Fruit fly (Drosophila melanogaster) whole organism, wandering third instar larva: ENCODE measurements around the gene beat-Ia.

ENCODE experiments used
- Abd-B ChIP-seq: fragments of >200 bp; optimal IDR thresholded peaks from 2 replicates; lab custom pipeline; 2017; ENCODE audit warnings: missing biosample characterization, missing genetic modification characterization
- CG32264 ChIP-seq: fragments of 200-800 bp; sonication (Bioruptor generic); optimal IDR thresholded peaks from 2 replicates; lab custom pipeline; 2016; ENCODE audit warnings: missing biosample characterization, missing genetic modification characterization
- CG9705 ChIP-seq: fragments of 200-800 bp; sonication (Bioruptor generic); optimal IDR thresholded peaks from 2 replicates; lab custom pipeline; 2018; ENCODE audit warnings: missing biosample characterization, mild to moderate bottlenecking, missing genetic modification characterization
- CrebA ChIP-seq: fragments of 200-800 bp; sonication (Bioruptor generic); optimal IDR thresholded peaks from 2 replicates; lab custom pipeline; 2016; ENCODE audit warnings: missing biosample characterization, mild to moderate bottlenecking, missing genetic modification characterization, borderline replicate concordance
- Dfd ChIP-seq: fragments of >200 bp; optimal IDR thresholded peaks from 2 replicates; lab custom pipeline; 2017; ENCODE audit warnings: missing biosample characterization, missing genetic modification characterization
- Dif ChIP-seq: fragments of 200-275, 200-300 bp; sonication (Bioruptor generic); optimal IDR thresholded peaks from 2 replicates; lab custom pipeline; 2018; ENCODE audit warnings: missing biosample characterization, missing genetic modification characterization; ENCODE audit not compliant: partially characterized antibody
- GATAd ChIP-seq: sonication (Bioruptor generic); optimal IDR thresholded peaks from 2 replicates; lab custom pipeline; 2016; ENCODE audit warnings: missing biosample characterization, missing genetic modification characterization
- Hnf4 ChIP-seq: fragments of 200-800 bp; sonication (Bioruptor generic); optimal IDR thresholded peaks from 2 replicates; lab custom pipeline; 2016; ENCODE audit warnings: missing biosample characterization, mild to moderate bottlenecking, missing genetic modification characterization
- Hr78 ChIP-seq: fragments of >200 bp; optimal IDR thresholded peaks from 2 replicates; lab custom pipeline; 2017; ENCODE audit warnings: missing biosample characterization, missing genetic modification characterization
- Hr83 ChIP-seq: fragments of 200-300 bp; sonication (Bioruptor generic); optimal IDR thresholded peaks from 2 replicates; lab custom pipeline; 2016; ENCODE audit warnings: missing biosample characterization, mild to moderate bottlenecking, missing genetic modification characterization, moderate library complexity; ENCODE audit not compliant: poor library complexity, severe bottlenecking
- Mio ChIP-seq: sonication (Bioruptor generic); optimal IDR thresholded peaks from 2 replicates; lab custom pipeline; 2016; ENCODE audit warnings: missing biosample characterization, missing genetic modification characterization
- Myc ChIP-seq: fragments of >200 bp; optimal IDR thresholded peaks from 2 replicates; lab custom pipeline; 2017
- N ChIP-seq: fragments of >200 bp; optimal IDR thresholded peaks from 2 replicates; lab custom pipeline; 2018; ENCODE audit warnings: missing biosample characterization, missing external identifiers, missing genetic modification characterization
- OdsH ChIP-seq: fragments of 200-800 bp; sonication (Bioruptor generic); optimal IDR thresholded peaks from 2 replicates; lab custom pipeline; 2016; ENCODE audit warnings: missing biosample characterization, mild to moderate bottlenecking, missing genetic modification characterization
- Rel ChIP-seq, 2 experiments: fragments of 200-800 bp; sonication (Bioruptor generic) in 1 of 2; optimal IDR thresholded peaks; 2 replicates in 1 of 2; 3 replicates in 1 of 2; lab custom pipeline; 2016 to 2019; ENCODE audit warnings: mild to moderate bottlenecking in 2 of 2, missing biosample characterization in 2 of 2, missing genetic modification characterization in 2 of 2, moderate library complexity in 1 of 2
- Sp1 ChIP-seq: fragments of 200-800 bp; sonication (Bioruptor generic); optimal IDR thresholded peaks from 3 replicates; lab custom pipeline; 2019; ENCODE audit warnings: missing biosample characterization, mild to moderate bottlenecking, missing genetic modification characterization, moderate library complexity
- Vsx2 ChIP-seq: fragments of 200-300, 225-300 bp; sonication (Bioruptor generic); optimal IDR thresholded peaks from 2 replicates; lab custom pipeline; 2018; ENCODE audit warnings: missing biosample characterization, missing genetic modification characterization; ENCODE audit not compliant: partially characterized antibody
- br ChIP-seq: fragments of 200-800 bp; sonication (Bioruptor generic); optimal IDR thresholded peaks from 2 replicates; lab custom pipeline; 2016; ENCODE audit warnings: missing biosample characterization, missing genetic modification characterization
- brk ChIP-seq: fragments of 200-800 bp; sonication (Bioruptor generic); optimal IDR thresholded peaks from 2 replicates; lab custom pipeline; 2016; ENCODE audit warnings: missing biosample characterization, mild to moderate bottlenecking, missing genetic modification characterization
- dsf ChIP-seq: sonication (Bioruptor generic); optimal IDR thresholded peaks from 2 replicates; lab custom pipeline; 2016; ENCODE audit warnings: missing biosample characterization, missing genetic modification characterization, borderline replicate concordance
- foxo ChIP-seq, 2 experiments: fragments of 200-800 bp; sonication (Bioruptor generic); optimal IDR thresholded peaks; 2 replicates in 1 of 2; 3 replicates in 1 of 2; lab custom pipeline; 2016 to 2017; ENCODE audit warnings: missing biosample characterization in 2 of 2, missing genetic modification characterization in 2 of 2
- fru ChIP-seq: fragments of 200-800 bp; sonication (Bioruptor generic); optimal IDR thresholded peaks from 3 replicates; lab custom pipeline; 2016; ENCODE audit warnings: missing biosample characterization, mild to moderate bottlenecking, missing genetic modification characterization
- h ChIP-seq: fragments of 200-800 bp; sonication (Bioruptor generic); optimal IDR thresholded peaks from 3 replicates; lab custom pipeline; 2016; ENCODE audit warnings: missing biosample characterization, mild to moderate bottlenecking, missing genetic modification characterization
- jim ChIP-seq: fragments of 175-275, 200-325 bp; sonication (Bioruptor generic); optimal IDR thresholded peaks from 2 replicates; lab custom pipeline; 2016; ENCODE audit warnings: missing biosample characterization, mild to moderate bottlenecking, missing genetic modification characterization
- lola ChIP-seq: fragments of >200 bp; optimal IDR thresholded peaks from 2 replicates; lab custom pipeline; 2017; ENCODE audit warnings: missing biosample characterization, missing genetic modification characterization
- pan ChIP-seq: fragments of >200 bp; optimal IDR thresholded peaks from 2 replicates; lab custom pipeline; 2017
- psq ChIP-seq: fragments of 200-800 bp; sonication (Bioruptor generic); optimal IDR thresholded peaks from 3 replicates; lab custom pipeline; 2017; ENCODE audit warnings: missing biosample characterization, mild to moderate bottlenecking, missing genetic modification characterization, moderate library complexity
- rgr ChIP-seq: fragments of 200-800 bp; sonication (Bioruptor generic); optimal IDR thresholded peaks from 3 replicates; lab custom pipeline; 2016; ENCODE audit warnings: missing biosample characterization, mild to moderate bottlenecking, missing genetic modification characterization
- sage ChIP-seq: fragments of 200-800 bp; sonication (Bioruptor generic); optimal IDR thresholded peaks from 2 replicates; lab custom pipeline; 2016; ENCODE audit warnings: missing biosample characterization, mild to moderate bottlenecking, missing genetic modification characterization
- tai ChIP-seq: sonication (Bioruptor generic); optimal IDR thresholded peaks from 2 replicates; lab custom pipeline; 2016; ENCODE audit warnings: missing biosample characterization, missing genetic modification characterization
- usp ChIP-seq: fragments of >200 bp; optimal IDR thresholded peaks from 2 replicates; lab custom pipeline; 2017; ENCODE audit warnings: missing biosample characterization, missing genetic modification characterization
- woc ChIP-seq: sonication (Bioruptor generic); optimal IDR thresholded peaks from 2 replicates; lab custom pipeline; 2016; ENCODE audit warnings: missing biosample characterization, mild to moderate bottlenecking, missing genetic modification characterization

Gene beat-Ia

DNA sequence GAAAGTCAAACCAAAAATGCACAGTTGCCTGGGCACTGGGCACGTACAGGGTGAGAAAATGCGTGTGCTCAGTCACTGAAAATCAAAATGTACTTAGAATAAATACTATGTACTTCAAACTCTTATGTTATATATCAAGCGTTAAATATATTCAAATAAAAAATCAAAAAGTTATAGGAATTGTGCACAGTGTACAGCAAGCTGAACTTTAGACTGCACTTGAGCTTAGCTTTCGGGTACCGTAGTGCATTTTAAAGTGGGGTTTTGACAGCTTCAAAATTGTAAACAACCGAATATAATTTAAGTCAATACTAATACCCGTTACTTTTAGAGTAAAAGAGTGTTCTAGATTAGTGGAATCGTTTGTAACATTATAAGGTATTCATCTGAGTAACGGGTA, 9.5 kb upstream of the beat-Ia start:
- TF ChIP-seq Mio (GFP tag; lab: Kevin White, UChicago), result no peak
- no peak for TF ChIP-seq Hr83 (GFP tag; lab: Kevin White, UChicago)
- no peak for TF ChIP-seq Dfd (GFP tag; lab: Kevin White, UChicago)
- no peak for TF ChIP-seq Myc
- TF ChIP-seq h (GFP tag; lab: Kevin White, UChicago), result no peak
- no peak for TF ChIP-seq Abd-B (GFP tag; lab: Kevin White, UChicago)
- no peak for TF ChIP-seq N (GFP tag; lab: Kevin White, UChicago)

DNA sequence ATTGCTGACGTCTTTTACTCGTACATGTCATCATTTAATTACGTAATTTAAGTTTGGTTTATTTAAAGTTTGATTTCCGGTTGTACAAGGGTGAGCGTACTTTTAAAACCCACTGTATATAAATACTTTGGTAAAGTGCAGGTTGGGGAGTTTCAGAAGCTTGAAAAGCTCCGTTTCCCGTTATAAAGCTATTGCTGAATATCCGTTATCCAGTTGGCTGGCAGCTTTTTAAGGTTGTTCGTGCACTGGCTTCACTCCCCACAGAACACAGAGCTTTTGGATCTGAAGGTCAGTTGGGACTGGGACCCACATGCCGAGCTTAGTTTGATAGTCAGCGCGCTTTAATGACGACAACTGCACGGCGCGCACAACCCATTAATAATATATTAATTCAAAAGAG, 8.0 kb upstream of the beat-Ia start, which contains the start of the genes BicC and CG45084:
TSS of gene BicC (plus strand) at position 321 of the 400 bp plus-strand sequence.
TSS of gene CG45084 (plus strand) at position 321 of the 400 bp plus-strand sequence.
- TF ChIP-seq brk (GFP tag; lab: Kevin White, UChicago) (no peak), GATAd (GFP tag; lab: Kevin White, UChicago) (no peak), fru (no peak), CrebA (GFP tag; lab: Kevin White, UChicago) (no peak), Hnf4 (GFP tag; lab: Kevin White, UChicago) (no peak)

DNA sequence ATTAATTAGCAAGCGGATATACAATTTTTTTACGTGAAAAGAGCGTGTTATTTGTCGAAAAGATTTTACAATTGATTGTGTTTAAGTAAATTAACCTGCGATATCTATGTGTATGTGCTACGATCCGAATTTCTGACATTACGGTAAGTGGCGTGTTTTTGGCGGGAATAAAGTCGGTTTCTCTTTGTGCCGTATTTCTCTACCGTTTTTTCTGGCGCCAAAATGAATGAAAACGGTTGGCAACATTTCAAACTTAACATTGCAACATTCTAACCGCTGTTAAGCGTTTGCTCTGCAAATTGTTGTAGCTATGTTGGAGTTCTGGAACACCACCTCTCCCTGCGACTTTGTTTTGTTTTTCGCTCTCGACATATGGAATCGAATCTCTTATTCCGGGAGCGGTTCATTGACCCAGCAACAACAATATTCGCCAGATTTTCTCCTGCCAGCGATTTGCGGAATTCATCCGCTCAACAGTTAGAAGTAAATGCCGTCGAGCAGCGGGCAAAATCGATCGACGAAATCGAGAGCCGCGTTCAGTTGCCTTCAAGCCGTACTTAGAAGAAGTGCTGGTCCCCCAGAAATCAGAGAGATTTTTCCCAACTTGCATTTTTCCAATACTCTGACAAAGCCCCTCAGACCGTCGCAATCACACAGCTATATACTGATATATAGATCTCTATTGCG, 7.2 kb upstream of the beat-Ia start:
- TF ChIP-seq CrebA (GFP tag; lab: Kevin White, UChicago) (no peak), GATAd (GFP tag; lab: Kevin White, UChicago) (no peak), Hr78 (GFP tag; lab: Kevin White, UChicago) (no peak), N (GFP tag; lab: Kevin White, UChicago) (no peak), Myc (no peak), Rel (GFP tag; optimal IDR thresholded peaks at IDR 0.05; lab: Kevin White, UChicago) (no peak), Rel (tag; optimal IDR thresholded peaks at IDR 0.05; lab: Kevin White, UChicago) (no peak), Vsx2 (GFP tag; lab: Kevin White, UChicago) (no peak), foxo (GFP tag; optimal IDR thresholded peaks at IDR 0.05; lab: Kevin White, UChicago) (no peak), jim (no peak), pan (lab: Kevin White, UChicago) (no peak), br (GFP tag; lab: Kevin White, UChicago) (no peak), CG32264 (no peak), lola (no peak), Sp1 (GFP tag; lab: Kevin White, UChicago) (no peak), Abd-B (GFP tag; lab: Kevin White, UChicago) (no peak), Hnf4 (GFP tag; lab: Kevin White, UChicago) (no peak), usp (no peak), brk (GFP tag; lab: Kevin White, UChicago) (no peak)

DNA sequence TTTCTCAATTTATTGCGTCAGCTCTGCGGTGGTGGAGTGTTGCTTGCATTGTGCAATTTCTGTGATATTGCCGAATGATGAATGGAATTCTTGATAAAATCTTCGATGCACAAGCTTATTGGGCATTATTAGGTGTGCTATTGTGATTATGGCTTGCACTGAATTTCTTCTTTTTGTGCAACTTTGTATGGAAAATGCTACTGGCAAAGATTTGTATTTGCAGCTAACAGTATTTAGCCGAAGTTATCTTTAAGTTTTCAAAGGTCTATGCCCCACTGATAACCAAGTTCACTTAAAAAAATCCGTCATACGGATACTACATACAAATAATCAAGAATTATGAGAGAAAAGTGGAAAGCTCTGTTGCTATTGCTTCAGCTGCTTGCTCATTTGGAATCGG, 44.9 kb downstream of the beat-Ia start, which contains the start of gene CG4891:
TSS of gene CG4891 (plus strand) at position 301 of the 400 bp plus-strand sequence.
- no peak for TF ChIP-seq h (GFP tag; lab: Kevin White, UChicago)
- TF ChIP-seq lola, result no peak
- no peak for TF ChIP-seq dsf (GFP tag; lab: Kevin White, UChicago)
- no peak for TF ChIP-seq Dif
- no peak for TF ChIP-seq Rel (GFP tag; optimal IDR thresholded peaks at IDR 0.05; lab: Kevin White, UChicago)
- TF ChIP-seq Rel (tag; optimal IDR thresholded peaks at IDR 0.05; lab: Kevin White, UChicago), result no peak
- TF ChIP-seq br (GFP tag; lab: Kevin White, UChicago), result no peak
- no peak for TF ChIP-seq pan (lab: Kevin White, UChicago)
- no peak for TF ChIP-seq woc (GFP tag; lab: Kevin White, UChicago)
- TF ChIP-seq OdsH (GFP tag; lab: Kevin White, UChicago), result no peak
- no peak for TF ChIP-seq tai (GFP tag; lab: Kevin White, UChicago)
- TF ChIP-seq GATAd (GFP tag; lab: Kevin White, UChicago), result no peak
- TF ChIP-seq psq (GFP tag; lab: Kevin White, UChicago), result no peak
- TF ChIP-seq Myc, result no peak
- no peak for TF ChIP-seq CG9705 (GFP tag; lab: Kevin White, UChicago)
- TF ChIP-seq sage (GFP tag; lab: Kevin White, UChicago), result no peak
- TF ChIP-seq Hnf4 (GFP tag; lab: Kevin White, UChicago), result no peak
- no peak for TF ChIP-seq rgr
